Fruit fly (Drosophila melanogaster) whole organism, embryonic: Measurements from ENCODE around the gene Ccdc58.

Source experiments
- CG12071 ChIP-seq: fragments of 200-800 bp; sonication (Bioruptor generic); optimal IDR thresholded peaks from 3 replicates; lab custom pipeline; 2018; ENCODE audit warnings: missing biosample characterization, mild to moderate bottlenecking, missing genetic modification characterization
- CG12104 ChIP-seq: fragments of 200-800 bp; sonication (Bioruptor generic); optimal IDR thresholded peaks from 3 replicates; lab custom pipeline; 2016; ENCODE audit warnings: missing biosample characterization, missing genetic modification characterization
- CG42726 ChIP-seq: fragments of 200-800 bp; sonication (Bioruptor generic); IDR thresholded peaks from 2 replicates; pipeline ENCODE4 v1.3.6; 2022; ENCODE audit warnings: missing biosample characterization, missing genetic modification characterization; ENCODE audit not compliant: partially characterized antibody
- CG4424 ChIP-seq: fragments of 200-800 bp; sonication (Bioruptor generic); optimal IDR thresholded peaks from 3 replicates; lab custom pipeline; 2016; ENCODE audit warnings: missing biosample characterization, missing genetic modification characterization
- CG6765 ChIP-seq: fragments of 200-800 bp; sonication (Bioruptor generic); optimal IDR thresholded peaks from 3 replicates; lab custom pipeline; 2017; ENCODE audit warnings: missing biosample characterization, mild to moderate bottlenecking, missing genetic modification characterization
- CG7271 ChIP-seq: fragments of 200-800 bp; sonication (Bioruptor generic); optimal IDR thresholded peaks from 2 replicates; lab custom pipeline; 2018; ENCODE audit warnings: missing biosample characterization, mild to moderate bottlenecking, missing genetic modification characterization, moderate library complexity
- CG8478 ChIP-seq: fragments of >200 bp; optimal IDR thresholded peaks from 2 replicates; lab custom pipeline; 2018
- CrebB ChIP-seq: fragments of 200-800 bp; sonication (Bioruptor generic); optimal IDR thresholded peaks from 3 replicates; lab custom pipeline; 2018; ENCODE audit warnings: missing biosample characterization, mild to moderate bottlenecking, missing genetic modification characterization
- btn ChIP-seq: fragments of 200-800 bp; sonication (Bioruptor generic); optimal IDR thresholded peaks from 2 replicates; lab custom pipeline; 2016; ENCODE audit warnings: missing biosample characterization, missing genetic modification characterization
- esg ChIP-seq: fragments of 200-800 bp; sonication (Bioruptor generic); conservative IDR thresholded peaks from 2 replicates; pipeline ENCODE4 v1.3.6; 2022; ENCODE audit warnings: missing biosample characterization, missing genetic modification characterization
- fd64A ChIP-seq: fragments of 200-800 bp; sonication (Bioruptor generic); optimal IDR thresholded peaks from 3 replicates; lab custom pipeline; 2018; ENCODE audit warnings: missing biosample characterization, mild to moderate bottlenecking, missing genetic modification characterization
- twi ChIP-seq: fragments of 200-800 bp; optimal IDR thresholded peaks from 2 replicates; lab custom pipeline; 2019; ENCODE audit warnings: missing biosample characterization, mild to moderate bottlenecking, missing genetic modification characterization, moderate library complexity

dm6 chr3L:19817807-19818531 is 13.0 kb downstream of the Ccdc58 start, which contains the start of the genes Fibp and Deaf1:
- TF ChIP-seq CrebB (tag; lab: Kevin White, UChicago), result no peak
- TF ChIP-seq btn (GFP tag; lab: Kevin White, UChicago), result no peak
- TF ChIP-seq CG12071 (GFP tag; lab: Kevin White, UChicago), result no peak
- TF ChIP-seq CG42726 (GFP tag; lab: Robert Waterston, UW), result peak; percentile 99
- TF ChIP-seq twi, result peak; percentile 64
- peak; percentile 74 for TF ChIP-seq CG12104 (GFP tag; lab: Kevin White, UChicago)
- peak; percentile 81 for TF ChIP-seq CG4424 (GFP tag; lab: Kevin White, UChicago)
- no peak for TF ChIP-seq fd64A
- TF ChIP-seq CG6765 (GFP tag; lab: Kevin White, UChicago), result no peak
- TF ChIP-seq CG8478, result no peak
- TF ChIP-seq CG7271 (tag; lab: Kevin White, UChicago), result no peak
- peak; percentile 46 for TF ChIP-seq esg (GFP tag; lab: Robert Waterston, UW)
